Fruit fly (Drosophila melanogaster): ENCODE results near the gene Naa40.
A peak's percentile ranks its signal among the peaks of the same experiment; 100 is the strongest.

Naa40 gene

dm6 chr3R:29682152-29682600 is 42.6 kb downstream of the Naa40 start, which contains the start of the genes CG7582 and Gycalpha99B:
CG7582 (minus strand) TSS chr3R:29682278.
Gycalpha99B (plus strand) TSS chr3R:29682503.
- TF ChIP-seq hkb (optimal IDR thresholded peaks at IDR 0.05) (no peak), hkb (GFP tag; IDR thresholded peaks at IDR 0.05) (no peak), abd-A (tag; optimal IDR thresholded peaks at IDR 0.05) (peak; percentile 24), CG2678 (tag; optimal IDR thresholded peaks at IDR 0.05) (no peak), mirr (GFP tag; optimal IDR thresholded peaks at IDR 0.05) (no peak), CG15479 (GFP tag; optimal IDR thresholded peaks at IDR 0.05) (no peak), Drgx (GFP tag; IDR thresholded peaks at IDR 0.05) (peak; percentile 38; the same call in 1 of the 2 replicates), CG6689 (GFP tag; IDR thresholded peaks at IDR 0.05) (peak; percentile 82), CG12659 (GFP tag; optimal IDR thresholded peaks at IDR 0.05) (no peak), CG14667 (GFP tag; IDR thresholded peaks at IDR 0.05) (no peak), Elba2 (GFP tag; optimal IDR thresholded peaks at IDR 0.05) (no peak), Trl (optimal IDR thresholded peaks at IDR 0.05) (peak; percentile 87 to 89), Trl (GFP tag; optimal IDR thresholded peaks at IDR 0.05) (no peak), Ets97D (GFP tag; optimal IDR thresholded peaks at IDR 0.05) (no peak), trh (GFP tag; optimal IDR thresholded peaks at IDR 0.05) (no peak), usp (GFP tag; optimal IDR thresholded peaks at IDR 0.05) (no peak), Blimp-1 (GFP tag; optimal IDR thresholded peaks at IDR 0.05) (peak; percentile 99), Sox100B (GFP tag; optimal IDR thresholded peaks at IDR 0.05) (no peak), CG32532 (GFP tag; IDR thresholded peaks at IDR 0.05) (peak; percentile 22; the same call in 1 of the 2 replicates), CG30431 (GFP tag; optimal IDR thresholded peaks at IDR 0.05) (no peak), tap (tag; optimal IDR thresholded peaks at IDR 0.05) (no peak), CG7928 (GFP tag; optimal IDR thresholded peaks at IDR 0.05) (no peak), onecut (GFP tag; IDR thresholded peaks at IDR 0.05) (peak; percentile 64), jumu (GFP tag; optimal IDR thresholded peaks at IDR 0.05) (no peak), dysf (GFP tag; IDR thresholded peaks at IDR 0.05) (no peak), CG9609 (GFP tag; optimal IDR thresholded peaks at IDR 0.05) (no peak), nom (GFP tag; optimal IDR thresholded peaks at IDR 0.05) (peak; percentile 44), CG3847 (GFP tag; IDR thresholded peaks at IDR 0.05) (no peak), sima (GFP tag; optimal IDR thresholded peaks at IDR 0.05) (no peak), CG3726 (GFP tag; IDR thresholded peaks at IDR 0.05) (no peak), ro (GFP tag; IDR thresholded peaks at IDR 0.05) (no peak), CG6175 (GFP tag; IDR thresholded peaks at IDR 0.05) (no peak), CG17912 (GFP tag; optimal IDR thresholded peaks at IDR 0.05) (no peak), crol (GFP tag; IDR thresholded peaks at IDR 0.05) (peak; percentile 41; the same call in 1 of the 2 replicates), Doc3 (GFP tag; IDR thresholded peaks at IDR 0.05; ENCODE audit: partially characterized antibody) (no peak), inv (GFP tag; IDR thresholded peaks at IDR 0.05; ENCODE audit: partially characterized antibody) (no peak), Med (GFP tag) (no peak), nerfin-1 (tag; optimal IDR thresholded peaks at IDR 0.05) (peak; percentile 71), scrt (GFP tag; optimal IDR thresholded peaks at IDR 0.05) (peak; percentile 99), pb (GFP tag; optimal IDR thresholded peaks at IDR 0.05) (no peak), sens-2 (GFP tag; IDR thresholded peaks at IDR 0.05) (no peak), CG34224 (GFP tag; IDR thresholded peaks at IDR 0.05; ENCODE audit: partially characterized antibody) (0 out of 3 replicates have a peak, but pooled peaks have one; percentile 13), Lim3 (GFP tag; IDR thresholded peaks at IDR 0.05) (no peak), CG33213 (GFP tag; optimal IDR thresholded peaks at IDR 0.05) (no peak), kni (GFP tag; optimal IDR thresholded peaks at IDR 0.05) (peak; percentile 49), esg (GFP tag; conservative IDR thresholded peaks at IDR 0.05) (no peak), CG4617 (GFP tag; optimal IDR thresholded peaks at IDR 0.05; ENCODE audit: borderline replicate concordance) (no peak), HLHmδ (GFP tag; optimal IDR thresholded peaks at IDR 0.05) (no peak), Atf-2 (GFP tag; optimal IDR thresholded peaks at IDR 0.05) (no peak), CG2199 (GFP tag; IDR thresholded peaks at IDR 0.05) (0 out of 3 replicates have a peak, but pooled peaks have one; percentile 9), GATAe (GFP tag; conservative IDR thresholded peaks at IDR 0.05) (no peak), CG17359 (tag; optimal IDR thresholded peaks at IDR 0.05) (no peak)
